Worm (Caenorhabditis elegans): ENCODE results near the gene C03E10.1.
A peak's percentile ranks its signal among the peaks of the same experiment; 100 is the strongest.

The C03E10.1 gene

ce11 chrV:11331811-11332210 is 40.8 kb downstream of the C03E10.1 start:
- TF ChIP-seq D2030.7 (GFP tag; IDR thresholded peaks at IDR 0.05), result peak; percentile 51
- peak; percentile 31; the same call in 1 of the 2 replicates for TF ChIP-seq egrh-3 (GFP tag; IDR thresholded peaks at IDR 0.05)
- TF ChIP-seq pbrm-1 (GFP tag; IDR thresholded peaks at IDR 0.05), result 0 out of 2 replicates have a peak, but pooled peaks have one; percentile 37
- peak; percentile 83 for TF ChIP-seq lin-26 (GFP tag; IDR thresholded peaks at IDR 0.05)
- 0 out of 2 replicates have a peak, but pooled peaks have one; percentile 56 for TF ChIP-seq Y56A3A.18 (GFP tag; IDR thresholded peaks at IDR 0.05)
- peak; percentile 46; the same call in 1 of the 2 replicates for TF ChIP-seq mcd-1 (GFP tag; IDR thresholded peaks at IDR 0.05)
- peak; percentile 40; the same call in 1 of the 2 replicates for TF ChIP-seq rcor-1 (GFP tag; IDR thresholded peaks at IDR 0.05)
- peak; percentile 81 for TF ChIP-seq ztf-25 (GFP tag; IDR thresholded peaks at IDR 0.05)
- TF ChIP-seq hmg-1.2 (GFP tag; IDR thresholded peaks at IDR 0.05), result peak; percentile 60
- TF ChIP-seq nhr-120 (GFP tag; IDR thresholded peaks at IDR 0.05), result peak; percentile 35; the same call in 1 of the 2 replicates
- TF ChIP-seq madf-6 (GFP tag; IDR thresholded peaks at IDR 0.05), result peak; percentile 52; the same call in 1 of the 2 replicates
- peak; percentile 61 for TF ChIP-seq dox-1 (GFP tag; IDR thresholded peaks at IDR 0.05)

- TF ChIP-seq tlf-1 (GFP tag; optimal IDR thresholded peaks at IDR 0.05) (no peak), F52B5.7 (tag; optimal IDR thresholded peaks at IDR 0.05) (no peak), nhr-179 (tag; optimal IDR thresholded peaks at IDR 0.05) (no peak), T26A5.8 (tag; optimal IDR thresholded peaks at IDR 0.05) (no peak), ceh-91 (GFP tag; IDR thresholded peaks at IDR 0.05) (no peak), mcd-1 (GFP tag; IDR thresholded peaks at IDR 0.05) (no peak), Y67H2A.10 (GFP tag; conservative IDR thresholded peaks at IDR 0.05) (no peak), nfyb-1 (GFP tag; IDR thresholded peaks at IDR 0.05) (no peak), rec-8 (tag; optimal IDR thresholded peaks at IDR 0.05) (no peak), hlh-26 (GFP tag; conservative IDR thresholded peaks at IDR 0.05) (no peak), Y95B8A.8 (GFP tag; IDR thresholded peaks at IDR 0.05) (no peak), chd-7 (tag; optimal IDR thresholded peaks at IDR 0.05) (no peak), F57C9.4 (tag; optimal IDR thresholded peaks at IDR 0.05) (no peak)
These were observed 43.2 kb downstream of the C03E10.1 start, which contains the start of gene T02E9.6 for ce11 chrV:11334193-11334592. Gene T02E9.6, minus strand, starts transcription at chrV:11334293.

- TF ChIP-seq unc-62 (GFP tag; optimal IDR thresholded peaks at IDR 0.05) (no peak), lin-40 (tag; optimal IDR thresholded peaks at IDR 0.05) (no peak), xnd-1 (tag; optimal IDR thresholded peaks at IDR 0.05) (no peak), lsy-27 (tag; optimal IDR thresholded peaks at IDR 0.05; ENCODE audit: borderline replicate concordance, insufficient read depth) (no peak)
These were observed 44.9 kb downstream of the C03E10.1 start for ce11 chrV:11335757-11336418.

- no peak for TF ChIP-seq F39B2.1 (GFP tag; IDR thresholded peaks at IDR 0.05)
- no peak for TF ChIP-seq ztf-22 (GFP tag; optimal IDR thresholded peaks at IDR 0.05)
- no peak for TF ChIP-seq egl-18 (GFP tag; IDR thresholded peaks at IDR 0.05)
These were observed 45.9 kb downstream of the C03E10.1 start for ce11 chrV:11336877-11337276.

- no peak for TF ChIP-seq hsf-1 (GFP tag; IDR thresholded peaks at IDR 0.05)
- TF ChIP-seq B0261.1 (tag; optimal IDR thresholded peaks at IDR 0.05), result no peak
- TF ChIP-seq egrh-3 (GFP tag; IDR thresholded peaks at IDR 0.05), result peak; percentile 45; the same call in 1 of the 2 replicates
- TF ChIP-seq F57C9.4 (tag; optimal IDR thresholded peaks at IDR 0.05), result no peak
- no peak for TF ChIP-seq lir-1 (GFP tag; conservative IDR thresholded peaks at IDR 0.05)
- no peak for TF ChIP-seq him-1 (tag; optimal IDR thresholded peaks at IDR 0.05)
- TF ChIP-seq zfh-2 (GFP tag; conservative IDR thresholded peaks at IDR 0.05), result peak; percentile 93
- 0 out of 2 replicates have a peak, but pooled peaks have one; percentile 21 for TF ChIP-seq ekl-4 (GFP tag; IDR thresholded peaks at IDR 0.05)
- no peak for TF ChIP-seq ets-4 (GFP tag; optimal IDR thresholded peaks at IDR 0.05)
- 0 out of 2 replicates have a peak, but pooled peaks have one; percentile 8 for TF ChIP-seq dox-1 (GFP tag; IDR thresholded peaks at IDR 0.05)
- TF ChIP-seq B0035.1 (tag; optimal IDR thresholded peaks at IDR 0.05), result no peak
- 0 out of 2 replicates have a peak, but pooled peaks have one; percentile 38 for TF ChIP-seq nfyb-1 (GFP tag; IDR thresholded peaks at IDR 0.05)
These were observed 50.2 kb downstream of the C03E10.1 start for ce11 chrV:11341130-11341675.
